Worm (Caenorhabditis elegans) whole organism, mixed stage, embryonic: ENCODE results near the gene F14D7.3.
"Not testable (repeated sequence)": the region's sequence is repeated elsewhere in the genome, so short reads cannot be mapped to it uniquely, and the experiment has no call there.

Experiments used
- M03D4.4 ChIP-seq: sonication (generic microtip); optimal IDR thresholded peaks from 2 replicates; lab custom pipeline; 2017; ENCODE audit warnings: mild to moderate bottlenecking, missing genetic modification characterization, missing compliant biosample characterization
- bed-3 ChIP-seq: fragments of 200-800 bp; sonication (Bioruptor generic); optimal IDR thresholded peaks from 3 replicates; lab custom pipeline; 2018; ENCODE audit warnings: mild to moderate bottlenecking, missing genetic modification characterization, moderate library complexity, missing compliant biosample characterization
- blmp-1 ChIP-seq: fragments of 150-350 bp; optimal IDR thresholded peaks from 2 replicates; lab custom pipeline; 2014; ENCODE audit warnings: missing biosample characterization, missing genetic modification characterization
- ceh-83 ChIP-seq: fragments of 200-800 bp; sonication (Bioruptor generic); optimal IDR thresholded peaks from 2 replicates; lab custom pipeline; 2018; ENCODE audit warnings: mild to moderate bottlenecking, missing genetic modification characterization, missing compliant biosample characterization
- ces-1 ChIP-seq: fragments of 150-350 bp; optimal IDR thresholded peaks from 2 replicates; lab custom pipeline; 2014; ENCODE audit warnings: missing biosample characterization, missing genetic modification reagents, missing genetic modification characterization
- cnd-1 ChIP-seq: fragments of 200-800 bp; sonication (Bioruptor generic); optimal IDR thresholded peaks from 2 replicates; lab custom pipeline; 2018; ENCODE audit warnings: mild to moderate bottlenecking, missing genetic modification characterization, missing compliant biosample characterization
- drap-1 ChIP-seq: fragments of 200-800 bp; sonication (Bioruptor generic); optimal IDR thresholded peaks from 3 replicates; lab custom pipeline; 2018; ENCODE audit warnings: mild to moderate bottlenecking, missing genetic modification characterization, missing compliant biosample characterization
- elt-1 ChIP-seq: sonication (generic microtip); optimal IDR thresholded peaks from 2 replicates; lab custom pipeline; 2017; ENCODE audit warnings: missing genetic modification characterization, mild to moderate bottlenecking, missing compliant biosample characterization, antibody characterized with exemption, moderate library complexity, borderline replicate concordance; ENCODE audit not compliant: insufficient read depth
- elt-3 ChIP-seq: fragments of 150-350 bp; optimal IDR thresholded peaks from 2 replicates; lab custom pipeline; 2014; ENCODE audit warnings: missing biosample characterization, missing genetic modification characterization
- flh-1 ChIP-seq: fragments of 200-800 bp; sonication (Bioruptor generic); optimal IDR thresholded peaks from 2 replicates; lab custom pipeline; 2018; ENCODE audit warnings: mild to moderate bottlenecking, missing genetic modification characterization, moderate library complexity, missing compliant biosample characterization
- ham-2 ChIP-seq: fragments of 200-800 bp; sonication (Bioruptor generic); optimal IDR thresholded peaks from 2 replicates; lab custom pipeline; 2018; ENCODE audit warnings: mild to moderate bottlenecking, missing genetic modification characterization, missing compliant biosample characterization
- hlh-1 ChIP-seq: fragments of 150-350 bp; optimal IDR thresholded peaks from 2 replicates; lab custom pipeline; 2014; ENCODE audit warnings: missing biosample characterization, missing genetic modification reagents, missing genetic modification characterization
- lin-13 ChIP-seq: fragments of 150-350 bp; optimal IDR thresholded peaks from 2 replicates; lab custom pipeline; 2014; ENCODE audit warnings: missing biosample characterization, missing genetic modification characterization
- lin-32 ChIP-seq: fragments of 200-800 bp; sonication (Bioruptor generic); optimal IDR thresholded peaks from 2 replicates; lab custom pipeline; 2018; ENCODE audit warnings: mild to moderate bottlenecking, missing genetic modification characterization, missing compliant biosample characterization
- lsy-2 ChIP-seq: fragments of 150-350 bp; optimal IDR thresholded peaks from 2 replicates; lab custom pipeline; 2014; ENCODE audit warnings: missing biosample characterization, missing genetic modification characterization
- mab-5 ChIP-seq: fragments of 150-350 bp; optimal IDR thresholded peaks from 2 replicates; lab custom pipeline; 2014; ENCODE audit warnings: missing biosample characterization, missing genetic modification characterization
- mls-2 ChIP-seq: sonication (generic microtip); optimal IDR thresholded peaks from 2 replicates; lab custom pipeline; 2016; ENCODE audit warnings: mild to moderate bottlenecking, missing genetic modification characterization, moderate library complexity, missing compliant biosample characterization
- nhr-12 ChIP-seq: fragments of 150-350 bp; optimal IDR thresholded peaks from 2 replicates; lab custom pipeline; 2014; ENCODE audit warnings: missing biosample characterization, missing genetic modification characterization
- nhr-2 ChIP-seq: fragments of 150-350 bp; optimal IDR thresholded peaks from 2 replicates; lab custom pipeline; 2014; ENCODE audit warnings: missing biosample characterization, missing genetic modification characterization
- nhr-237 ChIP-seq: fragments of 150-350 bp; optimal IDR thresholded peaks from 2 replicates; lab custom pipeline; 2014; ENCODE audit warnings: missing biosample characterization, missing genetic modification characterization
- nhr-28 ChIP-seq: fragments of 150-350 bp; optimal IDR thresholded peaks from 2 replicates; lab custom pipeline; 2014; ENCODE audit warnings: missing biosample characterization, missing genetic modification characterization
- nhr-76 ChIP-seq: sonication (generic microtip); optimal IDR thresholded peaks from 2 replicates; lab custom pipeline; 2017; ENCODE audit warnings: missing biosample characterization, missing genetic modification characterization
- pha-4 ChIP-seq: fragments of 150-350 bp; optimal IDR thresholded peaks from 2 replicates; lab custom pipeline; 2018; ENCODE audit warnings: missing biosample characterization, missing genetic modification reagents, missing genetic modification characterization
- sem-2 ChIP-seq: fragments of 200-800 bp; sonication (Bioruptor generic); optimal IDR thresholded peaks from 2 replicates; lab custom pipeline; 2018; ENCODE audit warnings: mild to moderate bottlenecking, missing genetic modification characterization, missing compliant biosample characterization
- snpc-4 ChIP-seq: fragments of 150-350 bp; optimal IDR thresholded peaks from 2 replicates; lab custom pipeline; 2014; ENCODE audit warnings: missing biosample characterization, missing genetic modification characterization
- sptf-1 ChIP-seq: sonication (generic microtip); optimal IDR thresholded peaks from 2 replicates; lab custom pipeline; 2017; ENCODE audit warnings: mild to moderate bottlenecking, missing genetic modification characterization, moderate library complexity, missing compliant biosample characterization
- tbx-8 ChIP-seq: fragments of 200-800 bp; sonication (Bioruptor generic); optimal IDR thresholded peaks from 2 replicates; lab custom pipeline; 2018; ENCODE audit warnings: mild to moderate bottlenecking, missing genetic modification characterization, moderate library complexity, missing compliant biosample characterization
- unc-120 ChIP-seq: sonication (generic microtip); optimal IDR thresholded peaks from 2 replicates; lab custom pipeline; 2017; ENCODE audit warnings: missing genetic modification characterization, missing compliant biosample characterization; ENCODE audit not compliant: poor library complexity, severe bottlenecking
- unc-39 ChIP-seq: fragments of 150-350 bp; optimal IDR thresholded peaks from 2 replicates; lab custom pipeline; 2014; ENCODE audit warnings: missing biosample characterization, missing genetic modification characterization
- unc-62 ChIP-seq: fragments of 150-350 bp; optimal IDR thresholded peaks from 2 replicates; lab custom pipeline; 2014; ENCODE audit warnings: missing biosample characterization, missing genetic modification reagents, missing genetic modification characterization
- zip-8 ChIP-seq: fragments of 150-350 bp; optimal IDR thresholded peaks from 2 replicates; lab custom pipeline; 2014; ENCODE audit warnings: missing biosample characterization, missing genetic modification characterization
- ztf-11 ChIP-seq: fragments of 150-350 bp; optimal IDR thresholded peaks from 2 replicates; lab custom pipeline; 2014; ENCODE audit warnings: missing biosample characterization, missing genetic modification characterization

The F14D7.3 gene

DNA sequence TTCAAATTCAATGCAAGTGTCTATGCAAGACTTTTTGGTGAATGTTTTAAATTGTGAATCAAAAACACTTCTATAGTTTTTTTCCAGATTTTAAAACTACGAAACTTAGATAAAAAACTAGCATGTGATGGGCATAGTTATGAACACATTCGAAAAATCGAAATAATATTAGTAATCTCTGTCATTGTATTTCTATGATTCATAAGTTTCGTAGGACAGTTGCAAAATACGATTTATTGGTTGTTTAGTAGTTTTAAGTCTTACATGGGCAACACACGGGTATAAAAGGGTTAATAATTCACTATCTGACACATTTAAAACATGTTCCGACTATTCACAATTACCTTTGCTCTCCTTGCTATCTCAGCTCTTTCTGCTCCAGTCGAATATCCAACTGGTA is 11.6 kb downstream of the F14D7.3 start, which contains the start of gene spig-5:
TSS of gene spig-5 (plus strand) at position 301 of the 400 bp plus-strand sequence.
- not testable (repeated sequence) for TF ChIP-seq ceh-83 (GFP tag; lab: Kevin White, UChicago); pha-4 (tag; lab: Kevin White, UChicago); M03D4.4

DNA sequence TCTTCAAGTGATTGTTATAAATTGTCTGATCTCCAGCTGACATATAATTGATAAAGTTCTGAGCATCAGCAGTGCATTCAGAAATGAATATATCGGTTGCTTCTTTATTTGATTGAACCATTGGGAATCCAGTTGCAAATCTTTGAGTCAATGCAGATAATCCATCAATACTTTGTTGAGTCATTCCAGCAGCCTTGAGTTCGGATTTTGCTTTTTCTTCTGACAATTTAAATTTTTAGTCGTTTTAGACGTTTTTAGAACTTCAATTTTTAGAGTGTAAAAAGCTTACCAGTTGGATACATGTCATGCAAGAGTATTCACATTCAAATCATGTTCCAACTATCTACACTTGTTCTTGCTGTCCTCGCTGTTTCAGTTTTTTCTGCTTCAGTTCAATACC is 13.0 kb downstream of the F14D7.3 start, which contains the start of gene F14D7.14:
TSS of gene F14D7.14 (plus strand) at position 301 of the 400 bp plus-strand sequence.
- not testable (repeated sequence) for TF ChIP-seq nhr-76 (tag; lab: Kevin White, UChicago); nhr-12; ham-2

DNA sequence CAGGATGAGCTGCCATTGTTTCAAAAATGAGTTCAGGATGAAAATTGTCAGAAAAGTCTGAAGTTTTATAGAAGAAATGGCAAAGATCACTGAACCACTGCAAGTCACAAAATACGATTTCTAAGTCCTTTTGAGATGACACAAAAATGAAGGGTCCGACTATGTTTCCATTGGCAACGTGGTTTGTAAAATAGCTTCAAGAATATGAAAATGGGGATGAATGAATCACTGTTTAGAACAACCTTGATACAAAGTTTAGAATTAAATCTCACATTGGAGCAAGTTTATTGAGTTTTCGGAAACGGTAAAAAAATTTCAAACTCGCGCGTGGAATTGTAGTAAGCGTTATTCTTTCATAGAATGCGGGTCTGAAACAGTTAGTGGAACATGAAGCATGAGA is 14.5 kb downstream of the F14D7.3 start, which contains the start of gene ddn-3:
TSS of gene ddn-3 (minus strand) at position 101 of the 400 bp plus-strand sequence.
- TF ChIP-seq cnd-1 (tag; lab: Kevin White, UChicago) (no peak), unc-120 (no peak), sptf-1 (no peak), unc-39 (no peak), snpc-4 (tag; lab: Kevin White, UChicago) (no peak), bed-3 (no peak), nhr-2 (tag; lab: Kevin White, UChicago) (no peak), mls-2 (tag; lab: Kevin White, UChicago) (no peak), flh-1 (GFP tag; lab: Kevin White, UChicago) (no peak), lin-13 (tag; lab: Kevin White, UChicago) (no peak), sem-2 (GFP tag; lab: Kevin White, UChicago) (no peak), nhr-76 (tag; lab: Kevin White, UChicago) (no peak), elt-1 (no peak), drap-1 (no peak), M03D4.4 (no peak), lsy-2 (tag; lab: Kevin White, UChicago) (no peak)

DNA sequence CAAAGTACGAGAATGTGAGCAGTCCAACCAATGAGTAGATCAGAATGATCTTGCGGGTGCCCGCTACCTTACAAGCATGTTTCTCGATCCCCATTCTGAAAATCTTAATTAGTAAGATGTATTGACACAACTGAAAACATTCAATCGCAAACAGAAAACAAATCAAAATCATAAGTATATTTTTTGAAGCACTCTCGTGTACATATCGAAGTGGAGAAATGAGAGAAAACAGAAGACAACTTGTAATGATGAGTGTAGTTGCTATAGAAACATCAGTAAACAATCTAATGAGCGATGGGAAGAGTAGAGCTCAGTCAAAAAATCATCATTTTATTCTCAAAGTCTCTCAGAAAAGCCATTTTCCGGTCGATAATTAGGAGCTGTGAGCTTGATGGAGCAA is 16.1 kb downstream of the F14D7.3 start, which contains the start of gene F14D7.8:
TSS of gene F14D7.8 (minus strand) at position 101 of the 400 bp plus-strand sequence.
- TF ChIP-seq pha-4 (tag; lab: Kevin White, UChicago) (no peak), ztf-11 (tag; lab: Kevin White, UChicago) (no peak), unc-62 (GFP tag; lab: Kevin White, UChicago) (no peak), zip-8 (tag; lab: Kevin White, UChicago) (no peak), drap-1 (no peak)

DNA sequence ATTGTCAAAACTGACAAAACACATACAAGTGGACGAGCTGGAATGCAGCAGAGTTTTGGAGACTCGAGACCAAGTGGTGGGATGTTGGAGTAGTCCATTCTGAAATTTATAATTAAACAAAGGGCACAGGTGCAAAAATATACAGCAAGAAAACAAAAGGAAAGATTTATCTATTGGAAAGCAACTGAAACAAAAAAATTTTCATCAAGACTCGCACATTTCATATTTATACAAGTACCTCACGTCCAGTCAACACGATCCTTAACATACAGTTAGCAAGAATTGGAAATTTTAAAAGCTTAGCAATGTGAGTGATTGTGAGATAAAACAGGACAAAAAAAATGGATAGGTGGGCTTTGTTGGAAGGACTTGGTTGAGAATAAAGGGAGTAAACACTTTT is 17.6 kb downstream of the F14D7.3 start, which contains the start of gene F47B8.1:
TSS of gene F47B8.1 (minus strand) at position 101 of the 400 bp plus-strand sequence.
- TF ChIP-seq nhr-28 (tag; lab: Kevin White, UChicago) (no peak), nhr-237 (tag; lab: Kevin White, UChicago) (no peak), unc-62 (GFP tag; lab: Kevin White, UChicago) (no peak), drap-1 (no peak), unc-120 (no peak), ceh-83 (GFP tag; lab: Kevin White, UChicago) (no peak), lsy-2 (tag; lab: Kevin White, UChicago) (no peak), elt-3 (tag; lab: Kevin White, UChicago) (no peak), tbx-8 (GFP tag; lab: Kevin White, UChicago) (no peak), unc-39 (no peak), nhr-76 (tag; lab: Kevin White, UChicago) (no peak), sem-2 (GFP tag; lab: Kevin White, UChicago) (no peak), hlh-1 (tag; lab: Kevin White, UChicago) (no peak), sptf-1 (no peak), lin-32 (GFP tag; lab: Kevin White, UChicago) (no peak), mab-5 (tag; lab: Kevin White, UChicago) (no peak), blmp-1 (no peak)

DNA sequence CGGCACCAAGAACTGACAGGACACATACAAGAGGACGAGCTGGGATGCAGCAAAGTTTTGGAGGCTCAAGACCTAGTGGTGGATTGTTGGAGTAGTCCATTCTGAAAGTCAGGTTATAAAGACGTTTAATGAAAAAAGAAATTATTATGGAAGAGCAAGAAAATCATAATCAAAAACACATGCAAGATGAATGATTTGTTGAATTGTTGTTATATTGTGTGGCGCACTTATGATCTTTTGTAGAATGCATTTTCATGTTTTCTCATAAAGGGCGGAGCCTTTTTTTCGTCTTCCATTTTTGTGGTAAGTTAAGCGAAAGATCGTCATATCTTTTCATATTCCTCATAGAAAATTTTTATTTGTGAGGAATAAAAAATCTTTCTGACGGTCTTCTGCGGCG is 19.9 kb downstream of the F14D7.3 start, which contains the start of gene F47B8.2:
TSS of gene F47B8.2 (minus strand) at position 101 of the 400 bp plus-strand sequence.
- TF ChIP-seq unc-62 (GFP tag; lab: Kevin White, UChicago), result no peak
- no peak for TF ChIP-seq snpc-4 (tag; lab: Kevin White, UChicago)
- TF ChIP-seq cnd-1 (tag; lab: Kevin White, UChicago), result no peak
- no peak for TF ChIP-seq flh-1 (GFP tag; lab: Kevin White, UChicago)
- no peak for TF ChIP-seq pha-4 (tag; lab: Kevin White, UChicago)
- TF ChIP-seq ces-1 (GFP tag; lab: Kevin White, UChicago), result no peak
- TF ChIP-seq lsy-2 (tag; lab: Kevin White, UChicago), result no peak
